Worm (Caenorhabditis elegans) whole organism, midembryonic: Measurements from ENCODE around the gene F53A2.11.

Experiments used
- T22C8.4 ChIP-seq: fragments of 200-800 bp; sonication (Bioruptor generic); IDR thresholded peaks from 2 replicates; pipeline ENCODE4 v1.3.6; 2022; ENCODE audit warnings: missing genetic modification characterization, missing compliant biosample characterization
- cog-1 ChIP-seq: sonication (generic microtip); optimal IDR thresholded peaks from 2 replicates; lab custom pipeline; 2016; ENCODE audit warnings: missing genetic modification characterization, missing compliant biosample characterization
- flt-1 ChIP-seq: fragments of 200-800 bp; sonication (Bioruptor generic); IDR thresholded peaks from 2 replicates; pipeline ENCODE4 v1.3.6; 2022; ENCODE audit warnings: missing genetic modification characterization, missing compliant biosample characterization
- klf-2 ChIP-seq: fragments of 200-800 bp; sonication (Bioruptor generic); conservative IDR thresholded peaks from 2 replicates; pipeline ENCODE4 v1.3.6; 2022; ENCODE audit warnings: missing genetic modification reagents, missing genetic modification characterization, missing compliant biosample characterization
- med-1 ChIP-seq: sonication (generic microtip); optimal IDR thresholded peaks from 2 replicates; lab custom pipeline; 2017; ENCODE audit warnings: missing genetic modification characterization, mild to moderate bottlenecking, missing compliant biosample characterization, antibody characterized with exemption, missing genetic modification reagents; ENCODE audit not compliant: insufficient read depth
- ref-1 ChIP-seq: fragments of 200-800 bp; sonication (Bioruptor generic); conservative IDR thresholded peaks from 2 replicates; pipeline ENCODE4 v1.3.6; 2022; ENCODE audit warnings: missing genetic modification reagents, missing genetic modification characterization, missing compliant biosample characterization
- tab-1 ChIP-seq: fragments of 200-800 bp; sonication (Bioruptor generic); IDR thresholded peaks from 2 replicates; pipeline ENCODE4 v1.3.6; 2022; ENCODE audit warnings: missing genetic modification characterization, missing compliant biosample characterization
- ztf-23 ChIP-seq: fragments of 200-800 bp; sonication (Bioruptor generic); IDR thresholded peaks from 2 replicates; pipeline ENCODE4 v1.3.6; 2022; ENCODE audit warnings: missing genetic modification reagents, missing genetic modification characterization, missing compliant biosample characterization
- ztf-29 ChIP-seq: fragments of 200-800 bp; sonication (Bioruptor generic); IDR thresholded peaks from 2 replicates; pipeline ENCODE4 v1.3.6; 2022; ENCODE audit warnings: missing genetic modification reagents, missing genetic modification characterization, missing compliant biosample characterization

Gene F53A2.11

DNA sequence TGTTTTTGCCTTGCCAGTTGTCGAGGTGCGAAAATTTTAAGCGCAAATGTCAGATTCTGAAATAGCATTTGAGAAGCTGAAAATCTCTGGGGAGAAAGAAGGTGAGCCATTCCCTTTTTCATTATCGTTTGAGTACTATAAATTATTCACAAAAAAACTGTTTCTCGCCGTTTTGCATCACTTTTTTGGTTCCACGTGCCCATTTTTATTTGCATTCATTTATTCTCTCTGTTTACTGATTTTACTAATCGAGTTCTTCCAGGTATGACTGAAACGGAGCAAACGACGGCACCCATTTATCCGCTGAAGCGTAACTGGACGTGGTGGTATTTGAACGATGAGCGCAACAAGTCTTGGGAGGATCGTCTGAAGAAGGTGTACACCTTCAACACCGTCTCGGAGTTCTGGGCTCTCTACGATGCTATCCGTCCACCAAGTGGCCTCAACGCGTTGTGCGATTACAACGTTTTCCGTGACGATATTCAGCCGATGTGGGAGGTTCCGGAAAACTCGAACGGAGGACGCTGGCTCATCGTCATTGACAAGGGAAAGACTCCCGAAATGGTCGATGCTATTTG is 21.2 kb upstream of the F53A2.11 start:
- TF ChIP-seq ztf-23 (GFP tag; lab: Robert Waterston, UW) (no peak), cog-1 (tag; lab: Kevin White, UChicago) (no peak), flt-1 (GFP tag; lab: Robert Waterston, UW) (no peak), klf-2 (no peak), T22C8.4 (GFP tag; lab: Robert Waterston, UW) (no peak), med-1 (GFP tag; lab: Kevin White, UChicago) (no peak), ref-1 (no peak), tab-1 (GFP tag; lab: Robert Waterston, UW) (no peak), ztf-29 (GFP tag; lab: Robert Waterston, UW) (no peak)

DNA sequence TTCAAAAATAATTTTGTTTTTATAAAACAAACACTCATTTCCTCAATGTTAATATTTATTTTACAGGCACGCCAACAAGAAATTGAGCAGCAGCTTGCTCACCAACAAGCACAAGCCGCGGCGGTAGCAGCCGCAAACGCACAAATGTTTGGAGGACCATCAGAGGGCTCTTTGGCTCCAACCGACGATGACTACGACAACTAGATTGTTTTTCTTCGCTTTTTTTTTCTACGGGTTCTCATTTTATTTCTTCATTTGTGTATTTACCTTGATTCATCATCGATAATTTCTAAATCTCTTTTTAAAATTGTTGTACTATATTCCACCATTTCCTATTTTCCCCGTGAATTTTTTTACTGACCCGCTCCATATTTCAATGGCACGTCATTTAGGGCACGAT is 20.6 kb upstream of the F53A2.11 start, which contains the start of gene ife-1:
TSS of gene ife-1 (plus strand) at position 301 of the 400 bp plus-strand sequence.
- no peak for TF ChIP-seq ztf-29 (GFP tag; lab: Robert Waterston, UW)
- TF ChIP-seq cog-1 (tag; lab: Kevin White, UChicago), result no peak
- TF ChIP-seq klf-2, result no peak
- no peak for TF ChIP-seq ref-1
- no peak for TF ChIP-seq ztf-23 (GFP tag; lab: Robert Waterston, UW)

DNA sequence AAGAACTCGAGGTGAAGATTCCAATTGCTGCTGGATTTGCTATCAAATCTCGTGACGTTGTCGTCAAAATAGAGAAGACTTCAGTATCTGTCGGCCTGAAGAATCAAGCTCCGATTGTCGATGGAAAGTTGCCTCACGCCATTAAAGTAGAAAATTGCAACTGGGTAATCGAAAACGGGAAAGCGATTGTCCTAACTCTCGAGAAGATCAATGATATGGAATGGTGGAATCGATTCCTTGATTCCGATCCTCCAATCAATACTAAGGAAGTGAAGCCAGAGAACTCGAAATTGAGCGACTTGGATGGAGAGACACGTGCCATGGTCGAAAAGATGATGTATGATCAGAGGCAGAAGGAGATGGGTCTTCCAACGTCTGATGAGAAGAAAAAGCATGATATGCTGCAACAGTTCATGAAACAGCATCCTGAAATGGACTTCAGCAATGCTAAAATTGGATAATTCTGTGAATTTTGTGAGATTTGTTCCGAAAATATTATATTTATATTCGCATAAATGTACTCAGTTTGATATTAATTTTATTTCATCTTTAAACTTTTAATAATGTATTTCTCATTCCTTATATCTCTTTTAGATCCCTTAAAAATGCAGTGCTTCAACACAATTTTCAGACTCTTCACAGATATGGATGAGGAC is 19.7 kb upstream of the F53A2.11 start, which contains the start of gene dro-1:
TSS of gene dro-1 (plus strand) at position 606 of the 656 bp plus-strand sequence.
- TF ChIP-seq ztf-23 (GFP tag; lab: Robert Waterston, UW), result no peak
- no peak for TF ChIP-seq cog-1 (tag; lab: Kevin White, UChicago)
- no peak for TF ChIP-seq med-1 (GFP tag; lab: Kevin White, UChicago)
- no peak for TF ChIP-seq T22C8.4 (GFP tag; lab: Robert Waterston, UW)
- no peak for TF ChIP-seq ztf-29 (GFP tag; lab: Robert Waterston, UW)
- TF ChIP-seq klf-2, result no peak
- no peak for TF ChIP-seq tab-1 (GFP tag; lab: Robert Waterston, UW)
- TF ChIP-seq flt-1 (GFP tag; lab: Robert Waterston, UW), result no peak
- no peak for TF ChIP-seq ref-1

DNA sequence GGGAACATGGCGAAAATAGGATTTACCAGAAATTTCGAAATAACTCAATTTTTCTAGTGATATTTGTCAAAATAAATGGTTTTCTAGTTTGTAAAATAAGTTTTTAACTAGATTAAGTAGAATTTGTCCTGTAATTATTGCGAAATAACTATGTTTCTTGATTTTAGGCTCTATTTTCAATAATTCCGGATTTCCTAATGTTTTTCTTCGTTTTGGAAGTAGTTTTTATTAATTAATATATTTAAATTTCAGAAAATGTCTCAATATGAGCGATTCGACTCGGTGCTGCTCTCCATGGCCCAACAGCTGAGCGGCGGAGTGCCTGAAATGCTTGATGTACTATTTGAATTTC is 18.8 kb upstream of the F53A2.11 start, which contains the start of gene nud-1:
TSS of gene nud-1 (plus strand) at position 253 of the 352 bp plus-strand sequence.
- TF ChIP-seq klf-2, result no peak
- TF ChIP-seq cog-1 (tag; lab: Kevin White, UChicago), result no peak
- no peak for TF ChIP-seq ref-1
- no peak for TF ChIP-seq ztf-23 (GFP tag; lab: Robert Waterston, UW)
- TF ChIP-seq med-1 (GFP tag; lab: Kevin White, UChicago), result no peak
- TF ChIP-seq tab-1 (GFP tag; lab: Robert Waterston, UW), result no peak
- no peak for TF ChIP-seq T22C8.4 (GFP tag; lab: Robert Waterston, UW)
- no peak for TF ChIP-seq flt-1 (GFP tag; lab: Robert Waterston, UW)
- no peak for TF ChIP-seq ztf-29 (GFP tag; lab: Robert Waterston, UW)

DNA sequence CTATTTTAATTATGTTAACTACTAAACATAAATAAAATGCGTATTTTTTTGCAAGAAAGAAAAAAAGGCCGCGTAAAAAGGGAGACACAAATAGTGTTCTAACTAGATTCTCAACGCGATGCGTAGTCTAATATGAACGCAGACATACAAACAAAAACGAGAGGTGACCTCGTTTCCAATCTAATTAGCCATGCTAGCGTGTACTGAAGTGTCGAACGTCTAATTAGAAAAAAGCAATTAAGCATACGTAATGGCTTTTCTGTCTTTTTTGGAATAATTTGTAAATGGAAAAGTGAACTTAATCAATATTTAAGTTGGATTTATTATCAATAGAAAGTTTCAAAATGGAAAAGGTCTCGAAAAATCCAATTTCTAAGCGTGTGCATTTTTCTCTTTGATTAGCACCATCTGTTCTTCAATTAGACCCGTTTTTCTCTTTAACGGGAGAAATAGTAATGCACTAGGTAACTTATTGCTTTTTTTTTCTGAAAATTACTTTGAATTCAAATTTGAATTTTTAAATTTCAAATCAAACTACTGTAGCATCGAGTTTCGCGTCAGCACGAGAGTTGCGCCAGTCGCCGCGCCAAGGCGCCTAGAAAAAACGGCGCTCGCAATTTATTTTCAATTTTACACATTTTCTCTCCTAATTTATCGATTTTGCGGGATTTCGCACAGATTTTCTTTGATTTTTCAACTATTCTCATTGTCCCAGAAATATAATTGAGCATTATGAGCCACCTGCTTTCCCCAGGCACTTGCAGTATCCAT is 18.2 kb upstream of the F53A2.11 start:
- no peak for TF ChIP-seq med-1 (GFP tag; lab: Kevin White, UChicago)
- 0 out of 2 replicates have a peak, but pooled peaks have one; percentile 10 for TF ChIP-seq T22C8.4 (GFP tag; lab: Robert Waterston, UW)
- TF ChIP-seq klf-2, result no peak
- TF ChIP-seq ztf-23 (GFP tag; lab: Robert Waterston, UW), result 0 out of 2 replicates have a peak, but pooled peaks have one; percentile 33
- TF ChIP-seq tab-1 (GFP tag; lab: Robert Waterston, UW), result no peak

DNA sequence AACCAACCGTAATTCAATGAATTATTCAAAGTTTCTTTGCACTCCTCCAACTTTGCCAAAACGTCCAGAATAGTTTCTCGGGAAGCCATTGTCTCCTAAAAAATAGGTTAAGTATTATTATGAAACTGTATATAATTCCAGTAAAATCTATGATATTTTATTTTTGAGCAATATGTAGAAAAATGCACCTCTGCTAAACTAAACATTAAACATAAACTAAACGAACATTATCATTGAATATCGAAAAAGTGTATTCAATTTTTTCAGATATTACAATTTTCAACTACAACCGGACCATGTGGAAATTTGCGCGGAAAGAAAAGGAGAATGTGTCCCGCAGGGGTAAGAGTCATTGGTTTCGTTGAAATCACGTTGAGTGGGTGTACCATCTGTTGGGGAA is 17.2 kb upstream of the F53A2.11 start, which contains the start of gene F53A2.3:
TSS of gene F53A2.3 (minus strand) at position 101 of the 400 bp plus-strand sequence.
- TF ChIP-seq ref-1, result no peak
- no peak for TF ChIP-seq ztf-23 (GFP tag; lab: Robert Waterston, UW)
- no peak for TF ChIP-seq klf-2
- no peak for TF ChIP-seq tab-1 (GFP tag; lab: Robert Waterston, UW)
- TF ChIP-seq ztf-29 (GFP tag; lab: Robert Waterston, UW), result no peak
- no peak for TF ChIP-seq med-1 (GFP tag; lab: Kevin White, UChicago)
- no peak for TF ChIP-seq cog-1 (tag; lab: Kevin White, UChicago)
- no peak for TF ChIP-seq T22C8.4 (GFP tag; lab: Robert Waterston, UW)
- no peak for TF ChIP-seq flt-1 (GFP tag; lab: Robert Waterston, UW)

DNA sequence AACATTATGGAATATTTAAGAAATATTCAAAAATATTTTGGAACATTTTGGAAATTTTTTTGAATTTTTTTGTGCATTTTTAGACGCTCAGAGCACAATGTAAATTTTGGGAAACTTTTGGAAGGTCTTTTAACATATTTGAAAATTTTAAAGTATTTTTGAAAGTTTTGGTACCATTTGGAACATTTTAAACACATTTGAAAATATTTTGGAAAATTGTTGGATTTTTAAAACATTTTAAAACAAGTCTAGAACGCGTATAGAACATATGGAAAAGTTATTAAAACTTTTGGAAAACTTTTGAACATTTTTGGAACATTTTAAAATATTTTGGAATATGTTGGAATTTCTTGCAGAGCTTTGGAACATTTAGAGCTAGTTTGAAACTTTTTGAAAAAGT is 11.3 kb upstream of the F53A2.11 start, which contains the start of gene sdz-20:
TSS of gene sdz-20 (plus strand) at position 301 of the 400 bp plus-strand sequence.
- no peak for TF ChIP-seq ztf-29 (GFP tag; lab: Robert Waterston, UW)
- TF ChIP-seq cog-1 (tag; lab: Kevin White, UChicago), result no peak
- no peak for TF ChIP-seq tab-1 (GFP tag; lab: Robert Waterston, UW)
- no peak for TF ChIP-seq ztf-23 (GFP tag; lab: Robert Waterston, UW)

DNA sequence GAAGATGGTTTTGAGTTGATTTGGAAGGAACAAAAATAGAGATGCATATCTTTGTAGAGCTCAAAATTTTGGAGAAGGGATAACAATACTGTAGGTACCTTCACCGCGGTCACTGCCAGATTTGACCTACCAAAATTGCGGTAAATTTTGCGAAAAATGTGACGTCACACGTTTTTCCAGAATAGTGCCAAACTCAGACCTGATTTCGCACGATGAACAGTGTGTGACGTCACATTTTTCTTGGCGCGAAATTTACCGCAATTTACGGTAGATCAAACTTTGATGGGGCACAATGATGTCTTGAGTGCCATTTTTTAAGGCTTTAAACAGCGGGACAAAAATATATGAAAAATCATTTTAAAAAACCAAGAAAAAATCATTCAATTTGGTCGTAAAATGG is 6.4 kb upstream of the F53A2.11 start:
- TF ChIP-seq ztf-29 (GFP tag; lab: Robert Waterston, UW) (no peak), med-1 (GFP tag; lab: Kevin White, UChicago) (no peak), ztf-23 (GFP tag; lab: Robert Waterston, UW) (no peak), tab-1 (GFP tag; lab: Robert Waterston, UW) (no peak), flt-1 (GFP tag; lab: Robert Waterston, UW) (no peak), T22C8.4 (GFP tag; lab: Robert Waterston, UW) (no peak), cog-1 (tag; lab: Kevin White, UChicago) (no peak), ref-1 (no peak), klf-2 (no peak)

DNA sequence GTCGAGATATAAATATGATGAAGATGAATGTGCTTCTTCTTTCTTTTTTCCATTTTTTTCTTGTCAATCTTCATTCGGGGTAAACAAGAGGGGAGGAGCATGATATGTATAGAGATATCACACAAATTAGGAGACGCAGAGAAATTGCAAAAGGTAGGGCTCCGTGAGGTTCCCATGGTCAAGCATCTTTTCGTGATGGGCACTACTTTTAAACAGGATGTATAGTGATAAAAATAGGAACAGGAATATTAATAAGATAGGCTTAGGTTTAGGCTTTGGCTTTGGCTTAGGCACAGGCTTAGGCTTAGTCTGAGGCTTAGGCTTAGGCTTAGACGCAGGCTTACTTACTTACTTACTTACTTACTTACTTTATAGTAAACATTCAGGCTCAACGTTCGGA is 2.3 kb upstream of the F53A2.11 start, which contains the start of gene F53A2.1:
TSS of gene F53A2.1 (minus strand) at position 101 of the 400 bp plus-strand sequence.
- no peak for TF ChIP-seq flt-1 (GFP tag; lab: Robert Waterston, UW)
- TF ChIP-seq med-1 (GFP tag; lab: Kevin White, UChicago), result no peak
